Fruit fly (Drosophila melanogaster) whole organism, wandering third instar larva: Measurements from ENCODE around the gene wac.

Source experiments
- Abd-B ChIP-seq: fragments of >200 bp; optimal IDR thresholded peaks from 2 replicates; lab custom pipeline; 2017; ENCODE audit warnings: missing biosample characterization, missing genetic modification characterization
- CG32264 ChIP-seq: fragments of 200-800 bp; sonication (Bioruptor generic); optimal IDR thresholded peaks from 2 replicates; lab custom pipeline; 2016; ENCODE audit warnings: missing biosample characterization, missing genetic modification characterization
- CG9705 ChIP-seq: fragments of 200-800 bp; sonication (Bioruptor generic); optimal IDR thresholded peaks from 2 replicates; lab custom pipeline; 2018; ENCODE audit warnings: missing biosample characterization, mild to moderate bottlenecking, missing genetic modification characterization
- CrebA ChIP-seq: fragments of 200-800 bp; sonication (Bioruptor generic); optimal IDR thresholded peaks from 2 replicates; lab custom pipeline; 2016; ENCODE audit warnings: missing biosample characterization, mild to moderate bottlenecking, missing genetic modification characterization, borderline replicate concordance
- Dfd ChIP-seq: fragments of >200 bp; optimal IDR thresholded peaks from 2 replicates; lab custom pipeline; 2017; ENCODE audit warnings: missing biosample characterization, missing genetic modification characterization
- Dif ChIP-seq: fragments of 200-275, 200-300 bp; sonication (Bioruptor generic); optimal IDR thresholded peaks from 2 replicates; lab custom pipeline; 2018; ENCODE audit warnings: missing biosample characterization, missing genetic modification characterization; ENCODE audit not compliant: partially characterized antibody
- GATAd ChIP-seq: sonication (Bioruptor generic); optimal IDR thresholded peaks from 2 replicates; lab custom pipeline; 2016; ENCODE audit warnings: missing biosample characterization, missing genetic modification characterization
- HLH106 ChIP-seq: fragments of 200-800 bp; optimal IDR thresholded peaks from 3 replicates; lab custom pipeline; 2019; ENCODE audit warnings: missing biosample characterization, mild to moderate bottlenecking, missing genetic modification characterization, moderate library complexity
- Hnf4 ChIP-seq: fragments of 200-800 bp; sonication (Bioruptor generic); optimal IDR thresholded peaks from 2 replicates; lab custom pipeline; 2016; ENCODE audit warnings: missing biosample characterization, mild to moderate bottlenecking, missing genetic modification characterization
- Hr78 ChIP-seq: fragments of >200 bp; optimal IDR thresholded peaks from 2 replicates; lab custom pipeline; 2017; ENCODE audit warnings: missing biosample characterization, missing genetic modification characterization
- Hr83 ChIP-seq: fragments of 200-300 bp; sonication (Bioruptor generic); optimal IDR thresholded peaks from 2 replicates; lab custom pipeline; 2016; ENCODE audit warnings: missing biosample characterization, mild to moderate bottlenecking, missing genetic modification characterization, moderate library complexity; ENCODE audit not compliant: poor library complexity, severe bottlenecking
- Jra ChIP-seq: sonication (Bioruptor generic); optimal IDR thresholded peaks from 2 replicates; lab custom pipeline; 2016; ENCODE audit warnings: missing biosample characterization, missing genetic modification characterization
- Mio ChIP-seq: sonication (Bioruptor generic); optimal IDR thresholded peaks from 2 replicates; lab custom pipeline; 2016; ENCODE audit warnings: missing biosample characterization, missing genetic modification characterization
- Myc ChIP-seq: fragments of >200 bp; optimal IDR thresholded peaks from 2 replicates; lab custom pipeline; 2017
- N ChIP-seq: fragments of >200 bp; optimal IDR thresholded peaks from 2 replicates; lab custom pipeline; 2018; ENCODE audit warnings: missing biosample characterization, missing external identifiers, missing genetic modification characterization
- OdsH ChIP-seq: fragments of 200-800 bp; sonication (Bioruptor generic); optimal IDR thresholded peaks from 2 replicates; lab custom pipeline; 2016; ENCODE audit warnings: missing biosample characterization, mild to moderate bottlenecking, missing genetic modification characterization
- Rel ChIP-seq, 2 experiments: fragments of 200-800 bp; sonication (Bioruptor generic) in 1 of 2; optimal IDR thresholded peaks; 2 replicates in 1 of 2; 3 replicates in 1 of 2; lab custom pipeline; 2016 to 2019; ENCODE audit warnings: mild to moderate bottlenecking in 2 of 2, missing biosample characterization in 2 of 2, missing genetic modification characterization in 2 of 2, moderate library complexity in 1 of 2
- Sp1 ChIP-seq: fragments of 200-800 bp; sonication (Bioruptor generic); optimal IDR thresholded peaks from 3 replicates; lab custom pipeline; 2019; ENCODE audit warnings: missing biosample characterization, mild to moderate bottlenecking, missing genetic modification characterization, moderate library complexity
- Vsx2 ChIP-seq: fragments of 200-300, 225-300 bp; sonication (Bioruptor generic); optimal IDR thresholded peaks from 2 replicates; lab custom pipeline; 2018; ENCODE audit warnings: missing biosample characterization, missing genetic modification characterization; ENCODE audit not compliant: partially characterized antibody
- br ChIP-seq: fragments of 200-800 bp; sonication (Bioruptor generic); optimal IDR thresholded peaks from 2 replicates; lab custom pipeline; 2016; ENCODE audit warnings: missing biosample characterization, missing genetic modification characterization
- brk ChIP-seq: fragments of 200-800 bp; sonication (Bioruptor generic); optimal IDR thresholded peaks from 2 replicates; lab custom pipeline; 2016; ENCODE audit warnings: missing biosample characterization, mild to moderate bottlenecking, missing genetic modification characterization
- ey ChIP-seq: fragments of 200-800 bp; sonication (Bioruptor generic); optimal IDR thresholded peaks from 2 replicates; lab custom pipeline; 2016; ENCODE audit warnings: missing biosample characterization, missing genetic modification characterization
- foxo ChIP-seq, 2 experiments: fragments of 200-800 bp; sonication (Bioruptor generic); optimal IDR thresholded peaks; 2 replicates in 1 of 2; 3 replicates in 1 of 2; lab custom pipeline; 2016 to 2017; ENCODE audit warnings: missing biosample characterization in 2 of 2, missing genetic modification characterization in 2 of 2
- fru ChIP-seq: fragments of 200-800 bp; sonication (Bioruptor generic); optimal IDR thresholded peaks from 3 replicates; lab custom pipeline; 2016; ENCODE audit warnings: missing biosample characterization, mild to moderate bottlenecking, missing genetic modification characterization
- h ChIP-seq: fragments of 200-800 bp; sonication (Bioruptor generic); optimal IDR thresholded peaks from 3 replicates; lab custom pipeline; 2016; ENCODE audit warnings: missing biosample characterization, mild to moderate bottlenecking, missing genetic modification characterization
- lola ChIP-seq: fragments of >200 bp; optimal IDR thresholded peaks from 2 replicates; lab custom pipeline; 2017; ENCODE audit warnings: missing biosample characterization, missing genetic modification characterization
- psq ChIP-seq: fragments of 200-800 bp; sonication (Bioruptor generic); optimal IDR thresholded peaks from 3 replicates; lab custom pipeline; 2017; ENCODE audit warnings: missing biosample characterization, mild to moderate bottlenecking, missing genetic modification characterization, moderate library complexity
- sv ChIP-seq: fragments of 200-800 bp; sonication (Bioruptor generic); optimal IDR thresholded peaks from 3 replicates; lab custom pipeline; 2016; ENCODE audit warnings: missing biosample characterization, missing genetic modification characterization
- tai ChIP-seq: sonication (Bioruptor generic); optimal IDR thresholded peaks from 2 replicates; lab custom pipeline; 2016; ENCODE audit warnings: missing biosample characterization, missing genetic modification characterization
- usp ChIP-seq: fragments of >200 bp; optimal IDR thresholded peaks from 2 replicates; lab custom pipeline; 2017; ENCODE audit warnings: missing biosample characterization, missing genetic modification characterization
- woc ChIP-seq: sonication (Bioruptor generic); optimal IDR thresholded peaks from 2 replicates; lab custom pipeline; 2016; ENCODE audit warnings: missing biosample characterization, mild to moderate bottlenecking, missing genetic modification characterization

The wac gene

DNA sequence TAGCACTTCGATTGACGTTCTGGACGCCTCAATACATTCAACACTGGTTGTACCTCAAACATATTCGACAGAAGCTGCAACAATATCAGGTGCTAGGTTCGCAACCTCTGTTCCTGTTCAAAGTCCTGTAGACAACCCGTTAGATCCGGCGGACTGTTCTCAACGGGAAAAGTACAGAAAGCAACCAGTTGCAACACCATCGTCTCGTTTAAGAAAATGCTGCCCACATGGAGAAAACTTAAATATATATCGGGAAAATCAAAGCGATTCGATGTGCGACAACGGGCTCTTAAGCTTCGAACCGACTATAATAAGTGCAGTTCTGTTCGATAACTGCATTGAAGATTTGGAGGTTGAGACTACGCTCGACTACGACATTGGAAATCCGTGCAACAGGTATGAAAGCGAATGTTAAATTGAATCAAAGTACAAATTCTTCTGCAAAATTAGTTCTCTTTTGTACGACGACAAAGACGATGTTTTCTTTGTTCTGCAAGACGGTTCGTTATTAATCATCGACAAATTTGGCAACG lies 9.7 kb upstream of the wac start:
- no peak for TF ChIP-seq usp (GFP tag; lab: Kevin White, UChicago)
- no peak for TF ChIP-seq Dif
- no peak for TF ChIP-seq Abd-B (GFP tag; lab: Kevin White, UChicago)
- no peak for TF ChIP-seq N (GFP tag; lab: Kevin White, UChicago)
- TF ChIP-seq fru: no peak
- TF ChIP-seq woc (GFP tag; lab: Kevin White, UChicago): no peak
- TF ChIP-seq Hr83 (GFP tag; lab: Kevin White, UChicago): no peak
- no peak for TF ChIP-seq CG32264 (GFP tag; lab: Kevin White, UChicago)
- no peak for TF ChIP-seq GATAd (GFP tag; lab: Kevin White, UChicago)
- no peak for TF ChIP-seq Rel (GFP tag; optimal IDR thresholded peaks at IDR 0.05; lab: Kevin White, UChicago)
- TF ChIP-seq Rel (tag; optimal IDR thresholded peaks at IDR 0.05; lab: Kevin White, UChicago): no peak
- TF ChIP-seq HLH106 (tag; lab: Kevin White, UChicago): no peak
- TF ChIP-seq Mio: no peak
- TF ChIP-seq Jra: no peak
- TF ChIP-seq Hr78: no peak
- no peak for TF ChIP-seq lola (GFP tag; lab: Kevin White, UChicago)
- no peak for TF ChIP-seq Hnf4 (GFP tag; lab: Kevin White, UChicago)

dm6 chr3L:262724-263177 lies 4.8 kb downstream of the wac start:
- TF ChIP-seq Dfd (GFP tag; lab: Kevin White, UChicago) (no peak), Dif (no peak), OdsH (GFP tag; lab: Kevin White, UChicago) (no peak), br (GFP tag; lab: Kevin White, UChicago) (no peak), lola (GFP tag; lab: Kevin White, UChicago) (no peak), Hr83 (GFP tag; lab: Kevin White, UChicago) (no peak), Myc (lab: Kevin White, UChicago) (peak; percentile 42), sv (GFP tag; lab: Kevin White, UChicago) (no peak), Hnf4 (GFP tag; lab: Kevin White, UChicago) (peak; percentile 25), tai (GFP tag; lab: Kevin White, UChicago) (no peak), psq (peak; percentile 20), foxo (GFP tag; optimal IDR thresholded peaks at IDR 0.05; lab: Kevin White, UChicago) (no peak)

dm6 chr3L:263500-264377 lies 5.8 kb downstream of the wac start:
- no peak for TF ChIP-seq Abd-B (GFP tag; lab: Kevin White, UChicago)
- no peak for TF ChIP-seq Jra
- TF ChIP-seq br (GFP tag; lab: Kevin White, UChicago): no peak
- no peak for TF ChIP-seq Vsx2 (GFP tag; lab: Kevin White, UChicago)
- no peak for TF ChIP-seq Hnf4 (GFP tag; lab: Kevin White, UChicago)
- TF ChIP-seq foxo (GFP tag; optimal IDR thresholded peaks at IDR 0.05; lab: Kevin White, UChicago): no peak
- TF ChIP-seq Sp1: no peak
- no peak for TF ChIP-seq Dif
- no peak for TF ChIP-seq usp (GFP tag; lab: Kevin White, UChicago)
- no peak for TF ChIP-seq ey (GFP tag; lab: Kevin White, UChicago)
- TF ChIP-seq woc (GFP tag; lab: Kevin White, UChicago): no peak
- TF ChIP-seq psq: no peak
- TF ChIP-seq CrebA (GFP tag; lab: Kevin White, UChicago): no peak
- no peak for TF ChIP-seq Hr83 (GFP tag; lab: Kevin White, UChicago)
- TF ChIP-seq brk: no peak
- TF ChIP-seq fru: no peak
- no peak for TF ChIP-seq CG9705 (GFP tag; lab: Kevin White, UChicago)
- TF ChIP-seq h (GFP tag; lab: Kevin White, UChicago): no peak
- TF ChIP-seq, all 38 proteins: peak for 0
